Worm (Caenorhabditis elegans): Measurements from ENCODE around the gene cct-6.

The cct-6 gene

ce11 chrIII:5839147-5839546 is 16.3 kb downstream of the cct-6 start (continued):
- TF ChIP-seq nhr-48 (tag; optimal IDR thresholded peaks at IDR 0.05) = no peak
- no peak for TF ChIP-seq rbr-2 (tag; optimal IDR thresholded peaks at IDR 0.05)
- TF ChIP-seq mdt-29 (GFP tag; IDR thresholded peaks at IDR 0.05) = no peak
- no peak for TF ChIP-seq dmd-9 (GFP tag; IDR thresholded peaks at IDR 0.05)
- TF ChIP-seq aha-1 (tag) = no peak
- no peak for TF ChIP-seq sdz-12 (GFP tag; optimal IDR thresholded peaks at IDR 0.05)
- no peak for TF ChIP-seq ZK337.2 (GFP tag; IDR thresholded peaks at IDR 0.05)
- no peak for TF ChIP-seq nhr-41 (GFP tag; IDR thresholded peaks at IDR 0.05)
- no peak for TF ChIP-seq skn-1 (tag; optimal IDR thresholded peaks at IDR 0.05)
- no peak for TF ChIP-seq nhr-237 (tag; optimal IDR thresholded peaks at IDR 0.05)
- no peak for TF ChIP-seq nhr-25 (tag; optimal IDR thresholded peaks at IDR 0.05; ENCODE audit: borderline replicate concordance, insufficient read depth)
- TF ChIP-seq T20F7.1 (GFP tag; optimal IDR thresholded peaks at IDR 0.05) = peak; percentile 61
- no peak for TF ChIP-seq madf-5 (GFP tag; IDR thresholded peaks at IDR 0.05)
- no peak for TF ChIP-seq nhr-102 (tag; optimal IDR thresholded peaks at IDR 0.05)
- TF ChIP-seq ces-1 (GFP tag; optimal IDR thresholded peaks at IDR 0.05) = no peak
- no peak for TF ChIP-seq Y105C5A.15 (GFP tag; IDR thresholded peaks at IDR 0.05)
- TF ChIP-seq hmg-1.1 (GFP tag; IDR thresholded peaks at IDR 0.05) = no peak
- TF ChIP-seq fkh-10 (GFP tag; optimal IDR thresholded peaks at IDR 0.05) = no peak
- TF ChIP-seq ceh-82 (tag; optimal IDR thresholded peaks at IDR 0.05) = no peak
- peak in 1 of 2 experiments; percentile 53 for TF ChIP-seq daf-16 (GFP tag; optimal IDR thresholded peaks at IDR 0.05)
- TF ChIP-seq daf-16 (tag; optimal IDR thresholded peaks at IDR 0.05) = peak; percentile 96
- no peak for TF ChIP-seq hif-1 (tag; optimal IDR thresholded peaks at IDR 0.05)
- TF ChIP-seq ztf-11 (tag; optimal IDR thresholded peaks at IDR 0.05) = no peak
- no peak for TF ChIP-seq Y5F2A.4 (GFP tag; optimal IDR thresholded peaks at IDR 0.05)
- no peak for TF ChIP-seq Y48G9A.11 (GFP tag; IDR thresholded peaks at IDR 0.05)
- no peak for TF ChIP-seq ceh-20 (GFP tag; IDR thresholded peaks at IDR 0.05)
- no peak for TF ChIP-seq nhr-11 (tag; optimal IDR thresholded peaks at IDR 0.05)
- no peak for TF ChIP-seq fos-1 (tag; optimal IDR thresholded peaks at IDR 0.05)
- TF ChIP-seq unc-62 (GFP tag; optimal IDR thresholded peaks at IDR 0.05 in 1 of 2) = no peak
- no peak for TF ChIP-seq unc-62 (tag; optimal IDR thresholded peaks at IDR 0.05)
- no peak for TF ChIP-seq dpl-1 (GFP tag; optimal IDR thresholded peaks at IDR 0.05)
- no peak for TF ChIP-seq spr-3 (GFP tag; optimal IDR thresholded peaks at IDR 0.05)
- TF ChIP-seq mdl-1 (tag; optimal IDR thresholded peaks at IDR 0.05) = peak in 1 of 2 experiments; percentile 30
- no peak for TF ChIP-seq attf-4 (tag; optimal IDR thresholded peaks at IDR 0.05)
- TF ChIP-seq T26A8.4 (GFP tag; IDR thresholded peaks at IDR 0.05) = no peak; the same call in 1 of the 2 replicates
- no peak for TF ChIP-seq php-3 (GFP tag; IDR thresholded peaks at IDR 0.05)
- no peak for TF ChIP-seq ztf-7 (tag; optimal IDR thresholded peaks at IDR 0.05)
- TF ChIP-seq lin-38 (GFP tag; IDR thresholded peaks at IDR 0.05) = no peak
- TF ChIP-seq nhr-77 (tag; optimal IDR thresholded peaks at IDR 0.05) = no peak
- no peak for TF ChIP-seq dmd-8 (GFP tag; IDR thresholded peaks at IDR 0.05)
- peak; percentile 74 for TF ChIP-seq dmd-6 (GFP tag; IDR thresholded peaks at IDR 0.05)
- TF ChIP-seq hlh-30 (tag; optimal IDR thresholded peaks at IDR 0.05; ENCODE audit: insufficient read depth) = peak; percentile 73
- no peak for TF ChIP-seq mxl-3 (GFP tag; optimal IDR thresholded peaks at IDR 0.05)
- no peak for TF ChIP-seq ctbp-1 (GFP tag; IDR thresholded peaks at IDR 0.05)
- TF ChIP-seq F26F4.8 (GFP tag; conservative IDR thresholded peaks at IDR 0.05) = no peak
- TF ChIP-seq unc-39 (tag; optimal IDR thresholded peaks at IDR 0.05) = no peak
- no peak for TF ChIP-seq snpc-1.2 (GFP tag; IDR thresholded peaks at IDR 0.05)
- TF ChIP-seq pqm-1 (tag; optimal IDR thresholded peaks at IDR 0.05) = peak; percentile 51
- no peak for TF ChIP-seq vab-7 (GFP tag; IDR thresholded peaks at IDR 0.05)
- no peak for TF ChIP-seq daf-12 (tag; optimal IDR thresholded peaks at IDR 0.05)
- TF ChIP-seq spr-1 (tag; optimal IDR thresholded peaks at IDR 0.05) = no peak
- TF ChIP-seq hlh-11 (tag; optimal IDR thresholded peaks at IDR 0.05) = peak; percentile 62
- TF ChIP-seq dve-1 (tag; optimal IDR thresholded peaks at IDR 0.05; ENCODE audit: insufficient read depth) = peak; percentile 88

Data from whole organism, L4 larva.